Worm (Caenorhabditis elegans): ENCODE results near the gene mtrf-1L.

mtrf-1L gene

DNA sequence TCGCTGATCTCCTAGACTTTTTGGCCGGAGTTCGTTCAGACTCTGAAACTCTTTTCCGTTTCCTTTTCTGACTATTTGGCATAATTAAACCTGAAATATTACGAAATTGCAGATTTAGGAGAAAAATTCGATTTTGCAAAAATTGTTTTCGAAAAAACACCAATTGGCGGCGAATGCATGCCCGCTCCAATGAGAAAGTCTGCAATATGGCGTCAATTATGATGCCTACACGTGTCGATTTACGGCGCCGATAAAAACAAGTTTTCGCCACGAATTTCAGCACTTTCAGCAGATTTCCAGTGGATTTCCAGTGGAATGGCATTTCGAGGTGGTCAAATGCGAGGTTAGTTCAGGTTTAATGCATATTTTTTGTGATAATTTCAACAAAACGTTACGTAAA lies 22.4 kb downstream of the mtrf-1L start, which contains the start of the genes Y59E9AL.36 and nbet-1 (continued):
- TF ChIP-seq rnt-1 (tag; optimal IDR thresholded peaks at IDR 0.05), result peak; percentile 84
- TF ChIP-seq snu-23 (GFP tag; optimal IDR thresholded peaks at IDR 0.05), result peak; percentile 84
- peak; percentile 72 for TF ChIP-seq nhr-20 (tag; optimal IDR thresholded peaks at IDR 0.05)
- no peak for TF ChIP-seq hlh-4 (tag; optimal IDR thresholded peaks at IDR 0.05)
- TF ChIP-seq irx-1 (tag; optimal IDR thresholded peaks at IDR 0.05), result peak; percentile 61
- TF ChIP-seq lin-35 (GFP tag; optimal IDR thresholded peaks at IDR 0.05), result peak; percentile 86 to 95
- no peak for TF ChIP-seq sox-4 (tag; optimal IDR thresholded peaks at IDR 0.05)
- no peak for TF ChIP-seq pqm-1 (tag; optimal IDR thresholded peaks at IDR 0.05)
- peak; percentile 13 for TF ChIP-seq lin-39 (tag; optimal IDR thresholded peaks at IDR 0.05)
- TF ChIP-seq mdl-1 (tag; optimal IDR thresholded peaks at IDR 0.05), result peak in 1 of 2 experiments; percentile 78
- TF ChIP-seq pax-3 (tag; optimal IDR thresholded peaks at IDR 0.05), result no peak
- TF ChIP-seq jun-1 (tag; optimal IDR thresholded peaks at IDR 0.05), result peak; percentile 60
- peak; percentile 21 for TF ChIP-seq zip-4 (GFP tag; optimal IDR thresholded peaks at IDR 0.05)
- TF ChIP-seq nhr-237 (tag; optimal IDR thresholded peaks at IDR 0.05), result no peak
- no peak for TF ChIP-seq pag-3 (tag; optimal IDR thresholded peaks at IDR 0.05; ENCODE audit: borderline replicate concordance, insufficient read depth)
- peak; percentile 64 for TF ChIP-seq nhr-77 (tag; optimal IDR thresholded peaks at IDR 0.05)
- peak; percentile 51 for TF ChIP-seq dsc-1 (tag; optimal IDR thresholded peaks at IDR 0.05)
- peak; percentile 56 for TF ChIP-seq unc-86 (tag; optimal IDR thresholded peaks at IDR 0.05)
- TF ChIP-seq elt-3 (tag; optimal IDR thresholded peaks at IDR 0.05), result peak in 2 of 6 experiments; percentile 37 to 40
- no peak for TF ChIP-seq ceh-90 (tag; optimal IDR thresholded peaks at IDR 0.05)
- peak; percentile 65 for TF ChIP-seq nhr-90 (tag; optimal IDR thresholded peaks at IDR 0.05; ENCODE audit: poor library complexity)
- no peak for TF ChIP-seq unc-30 (tag; optimal IDR thresholded peaks at IDR 0.05)
- TF ChIP-seq snpc-4 (tag; optimal IDR thresholded peaks at IDR 0.05), result peak; percentile 45
- no peak for TF ChIP-seq lir-3 (tag; optimal IDR thresholded peaks at IDR 0.05; ENCODE audit: poor library complexity)
- TF ChIP-seq unc-62 (GFP tag; optimal IDR thresholded peaks at IDR 0.05), result no peak
- TF ChIP-seq dpl-1 (GFP tag; optimal IDR thresholded peaks at IDR 0.05), result peak; percentile 84 to 90 (median 89)
- TF ChIP-seq blmp-1 (tag; optimal IDR thresholded peaks at IDR 0.05), result peak; percentile 43
- TF ChIP-seq hpl-2 (GFP tag; optimal IDR thresholded peaks at IDR 0.05), result peak; percentile 15
- TF ChIP-seq C04F5.9 (tag; optimal IDR thresholded peaks at IDR 0.05), result peak; percentile 41
- TF ChIP-seq mep-1 (tag; optimal IDR thresholded peaks at IDR 0.05), result peak; percentile 86
- TF ChIP-seq ztf-4 (tag; optimal IDR thresholded peaks at IDR 0.05), result no peak
- TF ChIP-seq grh-1 (GFP tag; IDR thresholded peaks at IDR 0.05), result peak; percentile 65
- no peak for TF ChIP-seq mef-2 (tag; optimal IDR thresholded peaks at IDR 0.05)
- no peak for TF ChIP-seq alr-1 (tag; optimal IDR thresholded peaks at IDR 0.05; ENCODE audit: borderline replicate concordance)
- TF ChIP-seq hlh-17 (GFP tag; optimal IDR thresholded peaks at IDR 0.05; ENCODE audit: borderline replicate concordance), result no peak
- TF ChIP-seq egl-27 (tag; optimal IDR thresholded peaks at IDR 0.05), result no peak

DNA sequence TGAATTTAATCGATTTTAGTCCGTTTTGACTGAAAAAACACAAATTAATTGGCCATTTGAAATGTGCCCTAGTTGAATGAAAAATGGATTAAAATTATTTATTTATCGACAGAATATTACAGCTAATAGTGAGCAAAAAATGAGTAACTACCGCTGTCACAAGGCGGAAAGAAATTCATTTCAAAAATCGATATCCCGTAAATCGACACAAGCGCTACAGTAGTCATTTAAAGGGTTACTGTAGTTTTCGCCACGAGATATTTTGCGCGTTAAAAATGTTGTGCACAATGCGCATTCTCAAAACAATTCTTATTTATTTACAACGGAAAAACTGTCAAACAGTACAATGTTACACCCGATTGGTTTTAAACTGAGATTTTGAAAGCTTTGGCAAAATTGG lies 23.7 kb downstream of the mtrf-1L start:
- TF ChIP-seq nhr-12 (tag; optimal IDR thresholded peaks at IDR 0.05), result no peak
- no peak for TF ChIP-seq ets-5 (GFP tag; IDR thresholded peaks at IDR 0.05)
- TF ChIP-seq unc-86 (tag; optimal IDR thresholded peaks at IDR 0.05), result no peak
- no peak for TF ChIP-seq ztf-11 (tag; optimal IDR thresholded peaks at IDR 0.05)
- TF ChIP-seq unc-62 (GFP tag; optimal IDR thresholded peaks at IDR 0.05), result no peak
- TF ChIP-seq ceh-90 (tag; optimal IDR thresholded peaks at IDR 0.05), result no peak
- no peak for TF ChIP-seq ces-1 (GFP tag; optimal IDR thresholded peaks at IDR 0.05)
- no peak for TF ChIP-seq lin-39 (tag; optimal IDR thresholded peaks at IDR 0.05)

DNA sequence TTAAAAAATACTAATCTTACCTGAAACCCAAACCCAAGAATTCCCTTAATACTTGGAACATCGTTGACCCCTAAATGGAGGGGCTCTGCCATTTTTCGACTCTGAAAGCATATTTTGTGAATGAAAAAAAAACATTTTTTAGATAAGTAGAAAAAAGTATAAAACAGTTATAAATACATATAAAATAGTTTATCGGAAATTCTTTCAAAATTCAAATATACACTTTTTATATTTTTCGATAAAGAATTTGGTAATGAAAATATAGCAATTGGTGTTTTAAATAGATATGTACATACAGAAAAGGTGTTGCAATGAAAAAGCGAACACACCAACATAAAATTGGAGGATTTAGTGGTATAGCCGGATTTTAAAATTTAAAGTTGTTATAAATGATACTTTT lies 28.1 kb downstream of the mtrf-1L start, which contains the start of gene Y59E9AL.4:
Gene Y59E9AL.4, minus strand, starts transcription at position 101 of the 400 bp plus-strand sequence.
- no peak for TF ChIP-seq swsn-7 (tag; optimal IDR thresholded peaks at IDR 0.05)
- no peak for TF ChIP-seq fkh-8 (tag; optimal IDR thresholded peaks at IDR 0.05)
- TF ChIP-seq hlh-4 (tag; optimal IDR thresholded peaks at IDR 0.05), result no peak
- TF ChIP-seq irx-1 (tag; optimal IDR thresholded peaks at IDR 0.05), result no peak
- no peak for TF ChIP-seq lsy-2 (tag; optimal IDR thresholded peaks at IDR 0.05)
- TF ChIP-seq elt-2 (tag; optimal IDR thresholded peaks at IDR 0.05), result no peak
- no peak for TF ChIP-seq pax-3 (tag; optimal IDR thresholded peaks at IDR 0.05)
- TF ChIP-seq zag-1 (tag; optimal IDR thresholded peaks at IDR 0.05), result no peak
- TF ChIP-seq C04F5.9 (tag; optimal IDR thresholded peaks at IDR 0.05), result no peak
